Worm (Caenorhabditis elegans) whole organism, L4 larva: ENCODE data around the gene D2062.1.

Experiments
- aly-2 ChIP-seq: sonication (generic microtip); optimal IDR thresholded peaks from 2 replicates; lab custom pipeline; 2018; ENCODE audit warnings: missing biosample characterization, missing genetic modification characterization
- daf-16 ChIP-seq, 3 experiments: sonication (generic microtip); optimal IDR thresholded peaks; 2 replicates each; lab custom pipeline; 2016 to 2017; ENCODE audit warnings: missing genetic modification characterization in 3 of 3, missing genetic modification reagents in 3 of 3, mild to moderate bottlenecking in 2 of 3, missing compliant biosample characterization in 2 of 3, missing biosample characterization in 1 of 3, moderate library complexity in 1 of 3
- fos-1 ChIP-seq: fragments of 150-350 bp; optimal IDR thresholded peaks from 2 replicates; lab custom pipeline; 2014; ENCODE audit warnings: missing biosample characterization, missing genetic modification characterization

- TF ChIP-seq fos-1, result no peak
- no peak for TF ChIP-seq daf-16 (GFP tag; optimal IDR thresholded peaks at IDR 0.05; lab: Kevin White, UChicago)
- no peak for TF ChIP-seq daf-16 (tag; optimal IDR thresholded peaks at IDR 0.05; lab: Kevin White, UChicago)
- TF ChIP-seq aly-2, result no peak
These were observed 6.8 kb downstream of the D2062.1 start, which contains the start of gene F22E5.9 for ce11 chrII:2638062-2638461.
